Fruit fly (Drosophila melanogaster) whole organism, embryonic: ENCODE results near the gene CG4025.

Source experiments
- Bteb2 ChIP-seq: fragments of 200-800 bp; sonication (Bioruptor generic); optimal IDR thresholded peaks from 2 replicates; lab custom pipeline; 2016; ENCODE audit warnings: missing biosample characterization, missing genetic modification characterization
- CG10431 ChIP-seq: fragments of 200-800 bp; sonication (Bioruptor generic); optimal IDR thresholded peaks from 3 replicates; lab custom pipeline; 2018; ENCODE audit warnings: missing biosample characterization, mild to moderate bottlenecking, missing genetic modification characterization
- CG10565 ChIP-seq: fragments of 200-800 bp; sonication (Bioruptor generic); optimal IDR thresholded peaks from 3 replicates; lab custom pipeline; 2016; ENCODE audit warnings: missing biosample characterization, mild to moderate bottlenecking, missing genetic modification characterization
- CG13424 ChIP-seq: fragments of 200-800 bp; sonication (Bioruptor generic); optimal IDR thresholded peaks from 2 replicates; lab custom pipeline; 2019; ENCODE audit warnings: missing biosample characterization, mild to moderate bottlenecking, missing genetic modification characterization, moderate library complexity
- CG14050 ChIP-seq: fragments of 200-800 bp; sonication (Bioruptor generic); IDR thresholded peaks from 3 replicates; pipeline ENCODE4 v1.3.6; 2022; ENCODE audit warnings: missing biosample characterization, missing genetic modification characterization
- CG14965 ChIP-seq: fragments of 200-800 bp; sonication (Bioruptor generic); optimal IDR thresholded peaks from 2 replicates; lab custom pipeline; 2016; ENCODE audit warnings: missing biosample characterization, missing genetic modification characterization, borderline replicate concordance
- CG16815 ChIP-seq: fragments of 200-800 bp; sonication (Bioruptor generic); optimal IDR thresholded peaks from 3 replicates; lab custom pipeline; 2017; ENCODE audit warnings: missing biosample characterization, mild to moderate bottlenecking, missing genetic modification characterization
- CG17186 ChIP-seq: fragments of 200-800 bp; sonication (Bioruptor generic); optimal IDR thresholded peaks from 3 replicates; lab custom pipeline; 2017; ENCODE audit warnings: missing biosample characterization, missing genetic modification reagents, missing genetic modification characterization
- CG18262 ChIP-seq: fragments of 200-800 bp; optimal IDR thresholded peaks from 3 replicates; lab custom pipeline; 2019; ENCODE audit warnings: missing biosample characterization, mild to moderate bottlenecking, missing genetic modification characterization, moderate library complexity
- CG1832 ChIP-seq: fragments of 200-800 bp; sonication (Bioruptor generic); optimal IDR thresholded peaks from 2 replicates; lab custom pipeline; 2017; ENCODE audit warnings: missing biosample characterization, mild to moderate bottlenecking, missing genetic modification characterization, inconsistent platforms
- CG18619 ChIP-seq: fragments of 200-800 bp; sonication (Bioruptor generic); optimal IDR thresholded peaks from 3 replicates; lab custom pipeline; 2017; ENCODE audit warnings: missing biosample characterization, mild to moderate bottlenecking, missing genetic modification characterization
- CG18764 ChIP-seq: fragments of 200-800 bp; sonication (Bioruptor generic); optimal IDR thresholded peaks from 3 replicates; lab custom pipeline; 2016; ENCODE audit warnings: missing biosample characterization, missing genetic modification characterization
- CG2199 ChIP-seq: fragments of 200-800 bp; sonication (Bioruptor generic); IDR thresholded peaks from 3 replicates; pipeline ENCODE4 v1.3.6; 2022; ENCODE audit warnings: missing biosample characterization, missing genetic modification characterization
- CG31365 ChIP-seq: fragments of 200-800 bp; sonication (Bioruptor generic); optimal IDR thresholded peaks from 2 replicates; lab custom pipeline; 2018; ENCODE audit warnings: missing biosample characterization, mild to moderate bottlenecking, missing genetic modification characterization
- CG31441 ChIP-seq: fragments of 200-800 bp; sonication (Bioruptor generic); IDR thresholded peaks from 2 replicates; pipeline ENCODE4 v1.3.6; 2022; ENCODE audit warnings: missing biosample characterization, missing genetic modification characterization
- CG3726 ChIP-seq: fragments of 200-800 bp; sonication (Bioruptor generic); IDR thresholded peaks from 3 replicates; pipeline ENCODE4, ENCODE4 v1.3.6; 2022; ENCODE audit warnings: missing biosample characterization, missing genetic modification characterization
- CG42726 ChIP-seq: fragments of 200-800 bp; sonication (Bioruptor generic); IDR thresholded peaks from 2 replicates; pipeline ENCODE4 v1.3.6; 2022; ENCODE audit warnings: missing biosample characterization, missing genetic modification characterization; ENCODE audit not compliant: partially characterized antibody
- CG6683 ChIP-seq: fragments of 200-800 bp; sonication (Bioruptor generic); optimal IDR thresholded peaks from 2 replicates; lab custom pipeline; 2017; ENCODE audit warnings: missing biosample characterization, mild to moderate bottlenecking, missing genetic modification characterization, missing genetic modification reagents
- CG6813 ChIP-seq: fragments of 200-800 bp; sonication (Bioruptor generic); optimal IDR thresholded peaks from 2 replicates; lab custom pipeline; 2017; ENCODE audit warnings: missing biosample characterization, missing genetic modification characterization, mild to moderate bottlenecking, moderate library complexity, missing genetic modification reagents
- CG8281 ChIP-seq: fragments of 200-800 bp; sonication (Bioruptor generic); optimal IDR thresholded peaks from 2 replicates; lab custom pipeline; 2018; ENCODE audit warnings: missing biosample characterization, mild to moderate bottlenecking, missing genetic modification characterization, moderate library complexity
- CG8290 ChIP-seq, 3 experiments: fragments of 200-800 bp; sonication (Bioruptor generic); optimal IDR thresholded peaks; 2 replicates each; lab custom pipeline; 2016 to 2019; ENCODE audit warnings: missing biosample characterization in 3 of 3, missing genetic modification characterization in 3 of 3, mild to moderate bottlenecking in 2 of 3, moderate library complexity in 1 of 3
- Doc2 ChIP-seq: fragments of 200-800 bp; sonication (Bioruptor generic); IDR thresholded peaks from 2 replicates; pipeline ENCODE4 v1.3.6; 2022; ENCODE audit warnings: missing biosample characterization, missing genetic modification characterization
- GATAe ChIP-seq: fragments of 200-800 bp; sonication (Bioruptor generic); conservative IDR thresholded peaks from 2 replicates; pipeline ENCODE4 v1.3.6; 2022; ENCODE audit warnings: missing biosample characterization, missing genetic modification characterization
- HmgZ ChIP-seq: fragments of 200-800 bp; sonication (Bioruptor generic); optimal IDR thresholded peaks from 2 replicates; lab custom pipeline; 2018; ENCODE audit warnings: missing biosample characterization, mild to moderate bottlenecking, missing genetic modification characterization
- Hr78 ChIP-seq, 2 experiments: fragments of 200-800 bp in 1 of 2; fragments of >200 bp in 1 of 2; sonication (Bioruptor generic) in 1 of 2; optimal IDR thresholded peaks; 2 replicates each; lab custom pipeline; 2017 to 2019; ENCODE audit warnings: missing biosample characterization in 2 of 2, missing genetic modification characterization in 2 of 2, mild to moderate bottlenecking in 1 of 2, moderate library complexity in 1 of 2
- Med ChIP-seq: fragments of 200-800 bp; sonication (Bioruptor generic); peaks from one replicate; lab custom pipeline; 2016; ENCODE audit warnings: missing biosample characterization, missing genetic modification characterization, mild to moderate bottlenecking, inconsistent platforms, moderate library complexity
- Ssrp ChIP-seq: fragments of 200-800 bp; sonication (Bioruptor generic); optimal IDR thresholded peaks from 2 replicates; lab custom pipeline; 2018; ENCODE audit warnings: missing biosample characterization, mild to moderate bottlenecking, missing genetic modification characterization, moderate library complexity
- Stat92E ChIP-seq, 3 experiments: fragments of >200 bp in 2 of 3; fragments of 200-800 bp in 1 of 3; sonication (Bioruptor generic) in 1 of 3; optimal IDR thresholded peaks; 2 replicates each; lab custom pipeline; 2017 to 2019; ENCODE audit warnings: missing biosample characterization in 3 of 3, missing genetic modification characterization in 3 of 3, mild to moderate bottlenecking in 1 of 3, moderate library complexity in 1 of 3
- ab ChIP-seq: fragments of 200-800 bp; sonication (Bioruptor generic); optimal IDR thresholded peaks from 2 replicates; lab custom pipeline; 2016; ENCODE audit warnings: missing biosample characterization, missing genetic modification characterization
- bbx ChIP-seq: fragments of 200-800 bp; sonication (Bioruptor generic); IDR thresholded peaks from 2 replicates; pipeline ENCODE4 v1.3.6; 2022; ENCODE audit warnings: missing biosample characterization, missing genetic modification characterization; ENCODE audit not compliant: partially characterized antibody
- br ChIP-seq: fragments of >200 bp; optimal IDR thresholded peaks from 2 replicates; lab custom pipeline; 2017
- corto ChIP-seq: fragments of 200-800 bp; sonication (Bioruptor generic); optimal IDR thresholded peaks from 2 replicates; lab custom pipeline; 2016; ENCODE audit warnings: missing biosample characterization, mild to moderate bottlenecking, missing genetic modification characterization, moderate library complexity
- crol ChIP-seq: fragments of 200-800 bp; sonication (Bioruptor generic); IDR thresholded peaks from 2 replicates; pipeline ENCODE4 v1.3.6; 2022; ENCODE audit warnings: missing biosample characterization, missing genetic modification characterization
- dan ChIP-seq: fragments of 200-800 bp; sonication (Bioruptor generic); IDR thresholded peaks from 2 replicates; pipeline ENCODE4 v1.3.6; 2022; ENCODE audit warnings: missing biosample characterization, missing genetic modification characterization
- dimm ChIP-seq: fragments of 200-800 bp; sonication (Bioruptor generic); IDR thresholded peaks from 2 replicates; pipeline ENCODE4 v1.3.6; 2022; ENCODE audit warnings: missing biosample characterization, missing genetic modification characterization
- eyg ChIP-seq: fragments of 200-800 bp; sonication (Bioruptor generic); optimal IDR thresholded peaks from 3 replicates; lab custom pipeline; 2016; ENCODE audit warnings: missing biosample characterization, missing genetic modification characterization
- gcm ChIP-seq: fragments of 200-800 bp; sonication (Bioruptor generic); optimal IDR thresholded peaks from 2 replicates; lab custom pipeline; 2019; ENCODE audit warnings: missing biosample characterization, mild to moderate bottlenecking, missing genetic modification characterization, moderate library complexity
- gsb-n ChIP-seq: fragments of 200-800 bp; sonication (Bioruptor generic); optimal IDR thresholded peaks from 3 replicates; lab custom pipeline; 2018; ENCODE audit warnings: missing biosample characterization, mild to moderate bottlenecking, missing genetic modification characterization
- hkb ChIP-seq, 2 experiments: fragments of 200-800 bp in 1 of 2; fragments of >200 bp in 1 of 2; sonication (Bioruptor generic) in 1 of 2; IDR thresholded peaks in 1 of 2; optimal IDR thresholded peaks in 1 of 2; 2 replicates each; pipeline versions ENCODE4 v1.3.6 to Lab custom; 2017 to 2022; ENCODE audit warnings: missing biosample characterization in 1 of 2, missing genetic modification characterization in 1 of 2
- jing ChIP-seq: fragments of 200-800 bp; sonication (Bioruptor generic); optimal IDR thresholded peaks from 2 replicates; lab custom pipeline; 2018; ENCODE audit warnings: missing biosample characterization, mild to moderate bottlenecking, missing genetic modification characterization
- jumu ChIP-seq: fragments of 200-800 bp; sonication (Bioruptor generic); optimal IDR thresholded peaks from 3 replicates; lab custom pipeline; 2016; ENCODE audit warnings: missing biosample characterization, missing genetic modification characterization
- knrl ChIP-seq: fragments of 200-800 bp; sonication (Bioruptor generic); IDR thresholded peaks from 3 replicates; pipeline ENCODE4 v1.3.6; 2022; ENCODE audit warnings: missing biosample characterization, missing genetic modification characterization; ENCODE audit not compliant: partially characterized antibody
- lola ChIP-seq, 3 experiments: fragments of >200 bp in 2 of 3; fragments of 200-800 bp in 1 of 3; sonication (Bioruptor generic) in 1 of 3; optimal IDR thresholded peaks; 2 replicates each; lab custom pipeline; 2017 to 2019; ENCODE audit warnings: missing biosample characterization in 3 of 3, missing genetic modification characterization in 3 of 3, mild to moderate bottlenecking in 1 of 3, moderate library complexity in 1 of 3
- mld ChIP-seq: fragments of 200-800 bp; sonication (Bioruptor generic); IDR thresholded peaks from 3 replicates; pipeline ENCODE4 v1.3.6; 2022; ENCODE audit warnings: missing biosample characterization, missing genetic modification characterization; ENCODE audit not compliant: partially characterized antibody
- prd ChIP-seq, 3 experiments: fragments of >200 bp in 2 of 3; fragments of 200-800 bp in 1 of 3; sonication (Bioruptor generic) in 1 of 3; optimal IDR thresholded peaks in 2 of 3; IDR thresholded peaks in 1 of 3; 2 replicates in 2 of 3; 3 replicates in 1 of 3; pipeline versions ENCODE4 v1.3.6 to Lab custom; 2017 to 2022; ENCODE audit warnings: missing biosample characterization in 1 of 3, missing genetic modification characterization in 1 of 3
- rib ChIP-seq: fragments of 200-800 bp; sonication (Bioruptor generic); IDR thresholded peaks from 2 replicates; pipeline ENCODE4 v1.3.6; 2022; ENCODE audit warnings: missing biosample characterization, missing genetic modification characterization

CG4025 gene

dm6 chrX:2080367-2080927, 3.7 kb downstream of the CG4025 start, which contains the start of the genes CG16903 and Unc-76 (continued):
- 0 out of 2 replicates have a peak, but pooled peaks have one; percentile 17 for TF ChIP-seq rib (GFP tag; lab: Robert Waterston, UW)
- no peak for TF ChIP-seq CG14965 (GFP tag; lab: Kevin White, UChicago)
- no peak for TF ChIP-seq CG6683 (GFP tag; lab: Kevin White, UChicago)
- no peak for TF ChIP-seq GATAe (GFP tag; lab: Robert Waterston, UW)
- TF ChIP-seq prd (optimal IDR thresholded peaks at IDR 0.05; lab: Kevin White, UChicago), result no peak
- no peak for TF ChIP-seq prd (GFP tag; IDR thresholded peaks at IDR 0.05; lab: Robert Waterston, UW)
- peak; percentile 1 for TF ChIP-seq Bteb2 (GFP tag; lab: Kevin White, UChicago)
- peak; percentile 73 for TF ChIP-seq crol
- TF ChIP-seq CG6813 (GFP tag; lab: Kevin White, UChicago), result peak; percentile 13
- no peak for TF ChIP-seq corto (GFP tag; lab: Kevin White, UChicago)
- TF ChIP-seq CG31365 (tag; lab: Kevin White, UChicago), result peak; percentile 37
- no peak for TF ChIP-seq CG16815 (GFP tag; lab: Kevin White, UChicago)
- TF ChIP-seq Stat92E (GFP tag; optimal IDR thresholded peaks at IDR 0.05; lab: Kevin White, UChicago), result peak in 1 of 3 experiments; percentile 87
- no peak for TF ChIP-seq CG18619 (GFP tag; lab: Kevin White, UChicago)
- peak; percentile 37 for TF ChIP-seq CG18262 (tag; lab: Kevin White, UChicago)
- peak; percentile 29; the same call in 1 of the 2 replicates for TF ChIP-seq bbx (GFP tag; lab: Robert Waterston, UW)
- peak; percentile 45 for TF ChIP-seq gcm
- peak; percentile 72 for TF ChIP-seq gsb-n (tag; lab: Kevin White, UChicago)
- TF ChIP-seq CG42726 (GFP tag; lab: Robert Waterston, UW), result peak; percentile 70
- TF ChIP-seq CG1832 (GFP tag; lab: Kevin White, UChicago), result no peak
- TF ChIP-seq CG8290 (GFP tag; optimal IDR thresholded peaks at IDR 0.05; lab: Kevin White, UChicago), result peak; percentile 54
- TF ChIP-seq CG8290 (tag; optimal IDR thresholded peaks at IDR 0.05; lab: Kevin White, UChicago), result peak in 1 of 2 experiments; percentile 82
- no peak for TF ChIP-seq Doc2 (GFP tag; lab: Robert Waterston, UW)
- TF ChIP-seq ab, result no peak
- TF ChIP-seq CG2199, result no peak
- peak; percentile 28 for TF ChIP-seq CG17186 (GFP tag; lab: Kevin White, UChicago)
- no peak for TF ChIP-seq CG10565 (GFP tag; lab: Kevin White, UChicago)
- no peak for TF ChIP-seq Ssrp (tag; lab: Kevin White, UChicago)
- TF ChIP-seq eyg (GFP tag; lab: Kevin White, UChicago), result no peak
- TF ChIP-seq CG31441 (GFP tag; lab: Robert Waterston, UW), result peak; percentile 37
- peak; percentile 14 for TF ChIP-seq jumu (GFP tag; lab: Kevin White, UChicago)
- TF ChIP-seq knrl (GFP tag; lab: Robert Waterston, UW), result peak; percentile 58; the same call in 1 of the 3 replicates
- no peak for TF ChIP-seq CG3726 (GFP tag; lab: Robert Waterston, UW)
- TF ChIP-seq dan, result no peak
- TF ChIP-seq br (lab: Kevin White, UChicago), result no peak
- TF ChIP-seq CG14050 (GFP tag; lab: Robert Waterston, UW), result no peak
- peak; percentile 33 for TF ChIP-seq CG13424
- no peak for TF ChIP-seq dimm
- TF ChIP-seq CG18764 (GFP tag; lab: Kevin White, UChicago), result no peak
- TF ChIP-seq mld (GFP tag; lab: Robert Waterston, UW), result no peak
- peak in 1 of 3 experiments; percentile 1 for TF ChIP-seq lola (GFP tag; optimal IDR thresholded peaks at IDR 0.05; lab: Kevin White, UChicago)
- no peak for TF ChIP-seq jing
- TF ChIP-seq Hr78 (GFP tag; optimal IDR thresholded peaks at IDR 0.05; lab: Kevin White, UChicago), result peak in 1 of 2 experiments; percentile 24
- TF ChIP-seq Med (GFP tag; lab: Kevin White, UChicago), result peak; percentile 95
- peak; percentile 82 for TF ChIP-seq HmgZ (tag; lab: Kevin White, UChicago)
- peak; percentile 61 for TF ChIP-seq hkb (optimal IDR thresholded peaks at IDR 0.05; lab: Kevin White, UChicago)
- TF ChIP-seq hkb (GFP tag; IDR thresholded peaks at IDR 0.05; lab: Robert Waterston, UW), result peak; percentile 65
- TF ChIP-seq CG8281 (tag; lab: Kevin White, UChicago), result no peak
- TF ChIP-seq CG10431 (GFP tag; lab: Kevin White, UChicago), result no peak
